Worm (Caenorhabditis elegans): ENCODE data around the gene K09B11.5.

DNA sequence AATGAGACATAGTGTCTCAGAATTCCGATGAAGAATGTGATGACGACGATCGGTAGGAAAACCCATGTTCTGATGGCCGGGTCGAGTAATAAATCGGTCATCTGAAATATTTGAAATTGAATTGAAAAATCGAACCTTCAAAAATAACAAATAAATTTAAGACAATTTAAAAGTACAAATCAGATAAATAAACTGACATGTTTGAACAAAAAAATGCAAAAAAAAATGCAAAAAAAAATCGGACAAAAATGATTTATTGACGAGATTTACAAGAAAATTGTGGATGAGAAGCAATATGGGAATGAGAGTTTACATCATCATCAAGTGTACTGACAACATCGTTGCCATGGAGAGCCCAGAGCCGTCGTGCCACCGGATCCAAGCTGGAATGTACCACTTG is 52.0 kb downstream of the K09B11.5 start, which contains the start of gene emc-3:
- TF ChIP-seq zag-1 (tag; optimal IDR thresholded peaks at IDR 0.05): no peak
- TF ChIP-seq nhr-21 (tag; optimal IDR thresholded peaks at IDR 0.05): no peak
- no peak for TF ChIP-seq lsy-2 (tag; optimal IDR thresholded peaks at IDR 0.05)
- no peak for TF ChIP-seq ama-1 (optimal IDR thresholded peaks at IDR 0.05)
- no peak for TF ChIP-seq snpc-4 (tag; optimal IDR thresholded peaks at IDR 0.05)

All from whole organism, L2 larva.